Worm (Caenorhabditis elegans): Measurements from ENCODE around the gene lgc-21.
A peak's percentile ranks its signal among the peaks of the same experiment; 100 is the strongest.

The lgc-21 gene

DNA sequence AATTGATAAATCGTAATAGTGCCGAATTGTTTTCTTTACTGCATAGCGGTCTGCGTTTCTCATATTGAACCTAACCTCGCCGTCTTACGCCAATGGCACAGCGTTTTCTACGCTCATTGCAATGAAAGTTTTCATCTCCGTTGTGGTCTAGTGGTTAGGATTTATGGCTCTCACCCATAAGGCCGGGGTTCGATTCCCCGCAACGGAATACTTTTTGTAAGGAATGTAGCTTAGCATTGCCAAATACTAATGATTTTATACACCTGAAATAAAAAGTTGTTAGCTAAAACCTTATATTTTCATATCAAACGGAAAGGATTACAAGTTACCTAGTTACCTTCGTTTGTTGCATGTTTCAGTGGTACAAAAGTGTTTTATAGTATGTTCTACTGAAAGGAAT, 52.0 kb downstream of the lgc-21 start (continued):
- TF ChIP-seq ceh-82 (tag; optimal IDR thresholded peaks at IDR 0.05) (peak; percentile 68 to 87 (median 69)), pag-3 (tag; optimal IDR thresholded peaks at IDR 0.05; ENCODE audit: borderline replicate concordance, insufficient read depth) (no peak), nhr-28 (tag; optimal IDR thresholded peaks at IDR 0.05) (no peak), nhr-76 (tag; optimal IDR thresholded peaks at IDR 0.05) (peak; percentile 26), lin-35 (GFP tag; optimal IDR thresholded peaks at IDR 0.05) (peak; percentile 47 to 78), ceh-90 (tag; optimal IDR thresholded peaks at IDR 0.05) (no peak), C34B4.2 (tag; optimal IDR thresholded peaks at IDR 0.05) (no peak), fos-1 (tag; optimal IDR thresholded peaks at IDR 0.05) (peak; percentile 78), egl-13 (tag; optimal IDR thresholded peaks at IDR 0.05) (peak; percentile 76), nhr-71 (tag; optimal IDR thresholded peaks at IDR 0.05) (peak; percentile 87), nhr-90 (tag; optimal IDR thresholded peaks at IDR 0.05; ENCODE audit: poor library complexity) (peak; percentile 85), sptf-1 (tag; optimal IDR thresholded peaks at IDR 0.05) (no peak), lir-3 (tag; optimal IDR thresholded peaks at IDR 0.05; ENCODE audit: poor library complexity) (peak; percentile 19), lin-14 (GFP tag; optimal IDR thresholded peaks at IDR 0.05) (peak; percentile 88), tbx-2 (tag; optimal IDR thresholded peaks at IDR 0.05) (peak; percentile 80), hpl-2 (GFP tag; optimal IDR thresholded peaks at IDR 0.05) (no peak), fkh-8 (tag; optimal IDR thresholded peaks at IDR 0.05) (peak; percentile 78), F16B12.6 (tag; optimal IDR thresholded peaks at IDR 0.05) (no peak), Y116A8C.19 (tag; optimal IDR thresholded peaks at IDR 0.05; ENCODE audit: borderline replicate concordance) (no peak), nhr-20 (tag; optimal IDR thresholded peaks at IDR 0.05) (peak; percentile 87), grh-1 (GFP tag; IDR thresholded peaks at IDR 0.05) (peak; percentile 30), skn-1 (tag; optimal IDR thresholded peaks at IDR 0.05) (peak; percentile 66), egl-27 (tag; optimal IDR thresholded peaks at IDR 0.05) (peak in 1 of 2 experiments; percentile 16), nhr-47 (tag; optimal IDR thresholded peaks at IDR 0.05) (peak; percentile 88), mep-1 (tag; optimal IDR thresholded peaks at IDR 0.05) (peak; percentile 74), nhr-237 (tag; optimal IDR thresholded peaks at IDR 0.05) (peak; percentile 60), efl-1 (optimal IDR thresholded peaks at IDR 0.05) (peak; percentile 46 to 47), efl-1 (GFP tag; optimal IDR thresholded peaks at IDR 0.05 in 1 of 2) (peak; percentile 16 to 91), C16A3.4 (tag; optimal IDR thresholded peaks at IDR 0.05) (peak; percentile 77), tlp-1 (tag; optimal IDR thresholded peaks at IDR 0.05) (no peak), nhr-11 (tag; optimal IDR thresholded peaks at IDR 0.05) (peak; percentile 1), aly-2 (tag; optimal IDR thresholded peaks at IDR 0.05) (peak; percentile 48), zip-4 (GFP tag; optimal IDR thresholded peaks at IDR 0.05) (peak; percentile 1), unc-130 (tag; optimal IDR thresholded peaks at IDR 0.05) (peak; percentile 91), alr-1 (tag; optimal IDR thresholded peaks at IDR 0.05; ENCODE audit: borderline replicate concordance) (no peak), irx-1 (tag; optimal IDR thresholded peaks at IDR 0.05) (peak; percentile 65), nhr-84 (tag; optimal IDR thresholded peaks at IDR 0.05) (no peak), lin-13 (GFP tag; optimal IDR thresholded peaks at IDR 0.05) (peak; percentile 22), pqm-1 (tag; optimal IDR thresholded peaks at IDR 0.05) (no peak), ceh-88 (GFP tag; IDR thresholded peaks at IDR 0.05) (peak; percentile 48; the same call in 1 of the 2 replicates), isw-1 (GFP tag; IDR thresholded peaks at IDR 0.05) (peak; percentile 53), nhr-12 (tag; optimal IDR thresholded peaks at IDR 0.05) (no peak), unc-62 (GFP tag; optimal IDR thresholded peaks at IDR 0.05) (no peak), zag-1 (tag; optimal IDR thresholded peaks at IDR 0.05) (peak; percentile 47), mef-2 (tag; optimal IDR thresholded peaks at IDR 0.05) (no peak), hlh-17 (GFP tag; optimal IDR thresholded peaks at IDR 0.05; ENCODE audit: borderline replicate concordance) (no peak), unc-30 (tag; optimal IDR thresholded peaks at IDR 0.05) (no peak), elt-2 (tag; optimal IDR thresholded peaks at IDR 0.05) (peak; percentile 60), pax-3 (tag; optimal IDR thresholded peaks at IDR 0.05) (peak; percentile 58), sup-37 (GFP tag; optimal IDR thresholded peaks at IDR 0.05) (peak; percentile 52), ceh-63 (GFP tag; optimal IDR thresholded peaks at IDR 0.05) (peak; percentile 5), unc-98 (GFP tag; IDR thresholded peaks at IDR 0.05) (peak; percentile 39; the same call in 1 of the 2 replicates), blmp-1 (tag; optimal IDR thresholded peaks at IDR 0.05) (peak; percentile 56)
